Fruit fly (Drosophila melanogaster): ENCODE measurements around the gene CG13606.
A peak's percentile ranks its signal among the peaks of the same experiment; 100 is the strongest.

CG13606 gene

DNA sequence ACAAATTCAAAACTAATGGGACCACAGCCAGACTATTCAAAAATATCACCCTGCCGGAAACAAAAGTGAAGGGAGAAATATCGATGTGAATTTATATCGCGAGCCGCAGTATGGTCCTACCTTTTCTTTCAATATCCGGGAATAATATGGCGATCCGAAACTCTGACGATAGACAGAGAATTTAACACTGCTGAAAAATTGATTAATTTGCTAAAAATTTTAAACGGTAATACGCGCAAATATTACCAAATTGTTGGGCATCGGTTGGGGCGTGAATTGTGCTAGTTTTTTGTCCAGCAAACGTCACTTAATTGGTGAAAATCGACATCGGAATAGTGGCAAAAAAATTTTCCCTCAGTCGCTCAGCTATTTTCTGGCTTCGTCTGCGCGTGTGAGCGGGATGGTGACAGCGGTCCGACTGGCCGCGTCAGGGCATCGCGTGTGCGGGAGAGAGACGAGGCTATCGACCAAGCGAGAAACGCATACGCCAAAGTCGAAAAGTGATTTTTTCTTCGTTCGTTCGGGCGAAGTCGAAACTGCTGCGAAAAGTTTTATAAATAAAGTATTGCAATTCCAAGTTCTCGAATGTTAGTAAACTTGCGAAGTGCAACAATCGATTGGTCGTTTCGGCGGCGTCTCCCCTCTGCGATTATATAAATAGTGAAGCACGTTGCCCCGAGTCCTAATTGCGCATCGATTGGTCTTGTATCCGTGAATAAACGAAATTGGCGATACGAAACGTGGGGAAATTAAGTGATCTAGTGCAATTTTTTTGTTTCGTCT lies 58.2 kb downstream of the CG13606 start, which contains the start of gene mask (continued):
- TF ChIP-seq CG1602 (GFP tag; optimal IDR thresholded peaks at IDR 0.05) (peak; percentile 42), CG17802 (tag; optimal IDR thresholded peaks at IDR 0.05) (peak; percentile 53), CG11695 (GFP tag; IDR thresholded peaks at IDR 0.05) (0 out of 3 replicates have a peak, but pooled peaks have one; percentile 24), Camta (GFP tag; optimal IDR thresholded peaks at IDR 0.05) (peak; percentile 84), CG7928 (GFP tag; optimal IDR thresholded peaks at IDR 0.05) (peak; percentile 12), CG17612 (GFP tag; IDR thresholded peaks at IDR 0.05) (peak; percentile 33; the same call in 1 of the 2 replicates), CG6683 (GFP tag; optimal IDR thresholded peaks at IDR 0.05) (peak; percentile 0), unpg (GFP tag; optimal IDR thresholded peaks at IDR 0.05) (peak; percentile 61), fd102C (GFP tag; optimal IDR thresholded peaks at IDR 0.05) (peak; percentile 50), maf-S (GFP tag; optimal IDR thresholded peaks at IDR 0.05) (peak; percentile 63), ems (GFP tag; optimal IDR thresholded peaks at IDR 0.05) (peak; percentile 48), CG15479 (GFP tag; optimal IDR thresholded peaks at IDR 0.05) (peak; percentile 4), Sry-β (GFP tag; optimal IDR thresholded peaks at IDR 0.05) (peak; percentile 35), CG11456 (GFP tag; IDR thresholded peaks at IDR 0.05) (peak; percentile 95), Hr39 (optimal IDR thresholded peaks at IDR 0.05) (no peak), sqz (GFP tag; optimal IDR thresholded peaks at IDR 0.05) (peak; percentile 78), Blimp-1 (GFP tag; optimal IDR thresholded peaks at IDR 0.05) (peak; percentile 10), CkIIα-i1 (GFP tag; IDR thresholded peaks at IDR 0.05) (no peak), CG4730 (GFP tag; IDR thresholded peaks at IDR 0.05) (0 out of 2 replicates have a peak, but pooled peaks have one; percentile 7)

DNA sequence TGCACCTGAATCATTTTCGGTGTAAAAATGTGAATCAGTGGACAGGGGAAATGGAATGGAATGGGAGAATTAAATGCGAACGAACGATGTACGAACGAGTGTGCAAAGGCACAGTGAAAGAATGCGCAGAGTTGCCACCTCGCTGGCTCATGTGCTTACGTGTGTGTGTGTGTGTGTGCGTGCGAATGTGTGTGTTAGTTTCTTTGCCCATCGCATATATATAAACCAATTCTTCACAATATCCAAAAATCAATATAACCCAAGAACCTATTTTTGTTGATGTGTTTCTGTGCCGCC lies 58.7 kb downstream of the CG13606 start:
- TF ChIP-seq Dref (GFP tag; IDR thresholded peaks at IDR 0.05) (0 out of 2 replicates have a peak, but pooled peaks have one; percentile 29), pfk (GFP tag; optimal IDR thresholded peaks at IDR 0.05) (peak; percentile 36), chm (GFP tag; IDR thresholded peaks at IDR 0.05) (peak; percentile 41; the same call in 1 of the 2 replicates), vnd (GFP tag; IDR thresholded peaks at IDR 0.05; ENCODE audit: partially characterized antibody) (peak; percentile 32; the same call in 1 of the 3 replicates), CG5180 (GFP tag; optimal IDR thresholded peaks at IDR 0.05) (no peak), cg (GFP tag; optimal IDR thresholded peaks at IDR 0.05) (peak; percentile 93), Max (GFP tag; optimal IDR thresholded peaks at IDR 0.05) (no peak), en (GFP tag; optimal IDR thresholded peaks at IDR 0.05) (no peak), GATAe (GFP tag; conservative IDR thresholded peaks at IDR 0.05) (no peak), CG10543 (GFP tag; optimal IDR thresholded peaks at IDR 0.05) (peak; percentile 1), Med (GFP tag) (peak; percentile 59), stc (GFP tag; IDR thresholded peaks at IDR 0.05) (0 out of 2 replicates have a peak, but pooled peaks have one; percentile 38), CG3847 (GFP tag; IDR thresholded peaks at IDR 0.05) (0 out of 2 replicates have a peak, but pooled peaks have one; percentile 36), CG15479 (GFP tag; optimal IDR thresholded peaks at IDR 0.05) (peak; percentile 10), psq (GFP tag; optimal IDR thresholded peaks at IDR 0.05) (peak; percentile 94), CG6791 (GFP tag; IDR thresholded peaks at IDR 0.05; ENCODE audit: partially characterized antibody) (no peak), pzg (GFP tag; optimal IDR thresholded peaks at IDR 0.05) (peak; percentile 25), CG15514 (GFP tag; optimal IDR thresholded peaks at IDR 0.05) (peak; percentile 30), nerfin-1 (tag; optimal IDR thresholded peaks at IDR 0.05) (peak; percentile 92), pb (GFP tag; optimal IDR thresholded peaks at IDR 0.05) (no peak), p53 (GFP tag; optimal IDR thresholded peaks at IDR 0.05) (no peak), zen2 (GFP tag; IDR thresholded peaks at IDR 0.05; ENCODE audit: partially characterized antibody) (0 out of 3 replicates have a peak, but pooled peaks have one; percentile 9), HLH3B (GFP tag; IDR thresholded peaks at IDR 0.05) (0 out of 2 replicates have a peak, but pooled peaks have one; percentile 17), rib (GFP tag; IDR thresholded peaks at IDR 0.05) (0 out of 2 replicates have a peak, but pooled peaks have one; percentile 16), Rfx (GFP tag; IDR thresholded peaks at IDR 0.05) (peak; percentile 15; the same call in 1 of the 2 replicates), CG13624 (GFP tag; optimal IDR thresholded peaks at IDR 0.05) (peak; percentile 21), eve (GFP tag; optimal IDR thresholded peaks at IDR 0.05) (no peak), CG8290 (GFP tag; optimal IDR thresholded peaks at IDR 0.05) (no peak), CG8290 (tag; optimal IDR thresholded peaks at IDR 0.05) (no peak), CrebB (tag; optimal IDR thresholded peaks at IDR 0.05) (peak; percentile 25), sd (tag; optimal IDR thresholded peaks at IDR 0.05) (peak; percentile 99)

Measured in whole organism, embryonic.